Worm (Caenorhabditis elegans): ENCODE results near the gene srh-192.

ce11 chrV:4319867-4320266 is 4.9 kb upstream of the srh-192 start, which contains the start of gene ZC132.9:
- no peak for TF ChIP-seq pha-4 (tag; optimal IDR thresholded peaks at IDR 0.05)
- TF ChIP-seq ceh-79 (tag; optimal IDR thresholded peaks at IDR 0.05), result no peak
- no peak for TF ChIP-seq lin-40 (tag; optimal IDR thresholded peaks at IDR 0.05)
- no peak for TF ChIP-seq nfyb-1 (GFP tag; IDR thresholded peaks at IDR 0.05)
- TF ChIP-seq snpc-4 (GFP tag; optimal IDR thresholded peaks at IDR 0.05), result no peak
- TF ChIP-seq snpc-4 (tag; optimal IDR thresholded peaks at IDR 0.05), result no peak
- TF ChIP-seq ztf-3 (GFP tag; optimal IDR thresholded peaks at IDR 0.05), result no peak
- TF ChIP-seq bed-1 (GFP tag; IDR thresholded peaks at IDR 0.05), result no peak
- no peak for TF ChIP-seq B0035.1 (tag; optimal IDR thresholded peaks at IDR 0.05)

Measured in whole organism, young adult.